Fruit fly (Drosophila melanogaster) whole organism, embryonic: Measurements from ENCODE around the gene CG34028.
A peak's percentile ranks its signal among the peaks of the same experiment; 100 is the strongest.

Experiments
- Aef1 ChIP-seq: fragments of 200-800 bp; sonication (Bioruptor generic); IDR thresholded peaks from 3 replicates; pipeline ENCODE4 v1.3.6; 2022; ENCODE audit warnings: missing biosample characterization, missing genetic modification characterization
- B-H2 ChIP-seq: fragments of 200-800 bp; sonication (Bioruptor generic); optimal IDR thresholded peaks from 2 replicates; lab custom pipeline; 2018; ENCODE audit warnings: missing biosample characterization, mild to moderate bottlenecking, missing genetic modification characterization
- CG10462 ChIP-seq: fragments of 200-800 bp; sonication (Bioruptor generic); optimal IDR thresholded peaks from 2 replicates; lab custom pipeline; 2016; ENCODE audit warnings: missing biosample characterization, missing genetic modification characterization
- CG12104 ChIP-seq: fragments of 200-800 bp; sonication (Bioruptor generic); optimal IDR thresholded peaks from 3 replicates; lab custom pipeline; 2016; ENCODE audit warnings: missing biosample characterization, missing genetic modification characterization
- CG13287 ChIP-seq: fragments of 200-800 bp; sonication (Bioruptor generic); IDR thresholded peaks from 2 replicates; pipeline ENCODE4 v1.3.6; 2022; ENCODE audit warnings: missing biosample characterization, missing genetic modification characterization; ENCODE audit not compliant: partially characterized antibody
- CG17361 ChIP-seq: fragments of 200-800 bp; sonication (Bioruptor generic); IDR thresholded peaks from 3 replicates; pipeline ENCODE4 v1.3.6; 2022; ENCODE audit warnings: missing biosample characterization, missing genetic modification characterization
- CG33213 ChIP-seq: fragments of 200-800 bp; sonication (Bioruptor generic); optimal IDR thresholded peaks from 3 replicates; lab custom pipeline; 2016; ENCODE audit warnings: missing biosample characterization, missing genetic modification characterization
- CG3726 ChIP-seq: fragments of 200-800 bp; sonication (Bioruptor generic); IDR thresholded peaks from 3 replicates; pipeline ENCODE4, ENCODE4 v1.3.6; 2022; ENCODE audit warnings: missing biosample characterization, missing genetic modification characterization
- CG42726 ChIP-seq: fragments of 200-800 bp; sonication (Bioruptor generic); IDR thresholded peaks from 2 replicates; pipeline ENCODE4 v1.3.6; 2022; ENCODE audit warnings: missing biosample characterization, missing genetic modification characterization; ENCODE audit not compliant: partially characterized antibody
- CG4282 ChIP-seq: fragments of 200-800 bp; sonication (Bioruptor generic); optimal IDR thresholded peaks from 2 replicates; lab custom pipeline; 2016; ENCODE audit warnings: missing biosample characterization, missing genetic modification characterization
- CG6791 ChIP-seq: fragments of 200-800 bp; sonication (Bioruptor generic); IDR thresholded peaks from 3 replicates; pipeline ENCODE4 v1.3.6; 2022; ENCODE audit warnings: missing biosample characterization, missing genetic modification characterization; ENCODE audit not compliant: partially characterized antibody
- CG6813 ChIP-seq: fragments of 200-800 bp; sonication (Bioruptor generic); optimal IDR thresholded peaks from 2 replicates; lab custom pipeline; 2017; ENCODE audit warnings: missing biosample characterization, missing genetic modification characterization, mild to moderate bottlenecking, moderate library complexity, missing genetic modification reagents
- CG7372 ChIP-seq: fragments of 200-800 bp; sonication (Bioruptor generic); IDR thresholded peaks from 2 replicates; pipeline ENCODE4 v1.3.6; 2022; ENCODE audit warnings: missing biosample characterization, missing genetic modification characterization
- CG7786 ChIP-seq: fragments of 200-800 bp; sonication (Bioruptor generic); optimal IDR thresholded peaks from 2 replicates; lab custom pipeline; 2016; ENCODE audit warnings: missing biosample characterization, missing genetic modification characterization
- CG7987 ChIP-seq: fragments of 200-800 bp; sonication (Bioruptor generic); optimal IDR thresholded peaks from 2 replicates; lab custom pipeline; 2018; ENCODE audit warnings: missing biosample characterization, mild to moderate bottlenecking, missing genetic modification characterization, moderate library complexity
- CG8944 ChIP-seq: fragments of 200-800 bp; sonication (Bioruptor generic); optimal IDR thresholded peaks from 3 replicates; lab custom pipeline; 2016; ENCODE audit warnings: missing biosample characterization, missing genetic modification characterization
- Dbx ChIP-seq: fragments of 200-800 bp; sonication (Bioruptor generic); IDR thresholded peaks from 3 replicates; pipeline ENCODE4 v1.3.6; 2022; ENCODE audit warnings: missing biosample characterization, missing genetic modification characterization
- Ets65A ChIP-seq: fragments of 200-800 bp; sonication (Bioruptor generic); peaks from one replicate; lab custom pipeline; 2016; ENCODE audit warnings: missing biosample characterization, missing genetic modification characterization
- Fer3 ChIP-seq: fragments of 200-800 bp; sonication (Bioruptor generic); optimal IDR thresholded peaks from 2 replicates; lab custom pipeline; 2018; ENCODE audit warnings: missing biosample characterization, mild to moderate bottlenecking, missing genetic modification characterization, moderate library complexity
- HLHmδ ChIP-seq: fragments of 200-800 bp; sonication (Bioruptor generic); optimal IDR thresholded peaks from 2 replicates; lab custom pipeline; 2018; ENCODE audit warnings: missing biosample characterization, mild to moderate bottlenecking, missing genetic modification characterization, moderate library complexity
- MTF-1 ChIP-seq: fragments of 200-800 bp; sonication (Bioruptor generic); optimal IDR thresholded peaks from 2 replicates; lab custom pipeline; 2018; ENCODE audit warnings: missing biosample characterization, mild to moderate bottlenecking, missing genetic modification characterization, borderline replicate concordance
- NC2β ChIP-seq: fragments of 200-800 bp; sonication (Bioruptor generic); optimal IDR thresholded peaks from 2 replicates; lab custom pipeline; 2016; ENCODE audit warnings: missing biosample characterization, missing genetic modification characterization
- NFAT ChIP-seq: fragments of 200-800 bp; sonication (Bioruptor generic); IDR thresholded peaks from 2 replicates; pipeline ENCODE4 v1.3.6; 2022; ENCODE audit warnings: missing biosample characterization, missing genetic modification characterization
- NK7.1 ChIP-seq: fragments of 200-800 bp; sonication (Bioruptor generic); optimal IDR thresholded peaks from 3 replicates; lab custom pipeline; 2016; ENCODE audit warnings: missing biosample characterization, missing genetic modification characterization
- NfI ChIP-seq: fragments of 200-800 bp; sonication (Bioruptor generic); optimal IDR thresholded peaks from 3 replicates; lab custom pipeline; 2018; ENCODE audit warnings: missing biosample characterization, mild to moderate bottlenecking, missing genetic modification characterization, moderate library complexity
- Opbp ChIP-seq: fragments of 200-800 bp; sonication (Bioruptor generic); IDR thresholded peaks from 3 replicates; pipeline ENCODE4 v1.3.6; 2022; ENCODE audit warnings: missing biosample characterization, missing genetic modification characterization; ENCODE audit not compliant: partially characterized antibody
- Ptx1 ChIP-seq: fragments of 200-800 bp; sonication (Bioruptor generic); IDR thresholded peaks from 2 replicates; pipeline ENCODE4 v1.3.6; 2022; ENCODE audit warnings: missing biosample characterization, missing genetic modification characterization
- Side ChIP-seq: fragments of 200-800 bp; sonication (Bioruptor generic); optimal IDR thresholded peaks from 2 replicates; lab custom pipeline; 2016; ENCODE audit warnings: missing biosample characterization, missing genetic modification characterization
- ab ChIP-seq: fragments of 200-800 bp; sonication (Bioruptor generic); optimal IDR thresholded peaks from 2 replicates; lab custom pipeline; 2016; ENCODE audit warnings: missing biosample characterization, missing genetic modification characterization
- bowl ChIP-seq: fragments of 200-800 bp; sonication (Bioruptor generic); IDR thresholded peaks from 2 replicates; pipeline ENCODE4 v1.3.6; 2022; ENCODE audit warnings: missing biosample characterization, missing genetic modification characterization
- chinmo ChIP-seq: fragments of 200-800 bp; sonication (Bioruptor generic); IDR thresholded peaks from 4 replicates; pipeline ENCODE4 v1.3.6; 2022; ENCODE audit warnings: missing biosample characterization, missing genetic modification characterization; ENCODE audit not compliant: partially characterized antibody
- dmrt11E ChIP-seq: fragments of 200-800 bp; sonication (Bioruptor generic); optimal IDR thresholded peaks from 3 replicates; lab custom pipeline; 2018; ENCODE audit warnings: missing biosample characterization, mild to moderate bottlenecking, missing genetic modification characterization, moderate library complexity
- esg ChIP-seq: fragments of 200-800 bp; sonication (Bioruptor generic); conservative IDR thresholded peaks from 2 replicates; pipeline ENCODE4 v1.3.6; 2022; ENCODE audit warnings: missing biosample characterization, missing genetic modification characterization
- gem ChIP-seq: fragments of 200-800 bp; sonication (Bioruptor generic); optimal IDR thresholded peaks from 2 replicates; lab custom pipeline; 2019; ENCODE audit warnings: missing biosample characterization, mild to moderate bottlenecking, missing genetic modification characterization, moderate library complexity
- gro ChIP-seq: fragments of 200-800 bp; sonication (Bioruptor generic); optimal IDR thresholded peaks from 2 replicates; lab custom pipeline; 2016; ENCODE audit warnings: missing biosample characterization, missing genetic modification characterization
- otp ChIP-seq: fragments of 200-800 bp; sonication (Bioruptor generic); IDR thresholded peaks from 3 replicates; pipeline ENCODE4, ENCODE4 v1.3.6; 2022; ENCODE audit warnings: missing biosample characterization, missing genetic modification characterization
- pan ChIP-seq, 4 experiments: fragments of >200 bp in 3 of 4; fragments of 200-800 bp in 1 of 4; sonication (Bioruptor generic) in 1 of 4; optimal IDR thresholded peaks in 3 of 4; IDR thresholded peaks in 1 of 4; 2 replicates each; pipeline versions ENCODE4 v1.3.6 to Lab custom; 2017 to 2022; ENCODE audit warnings: missing biosample characterization in 2 of 4, missing genetic modification characterization in 2 of 4, mixed read lengths in 1 of 4
- pfk ChIP-seq: fragments of 200-800 bp; sonication (Bioruptor generic); optimal IDR thresholded peaks from 2 replicates; lab custom pipeline; 2018; ENCODE audit warnings: missing biosample characterization, mild to moderate bottlenecking, missing genetic modification characterization, moderate library complexity
- pita ChIP-seq: fragments of 200-800 bp; sonication (Bioruptor generic); optimal IDR thresholded peaks from 2 replicates; lab custom pipeline; 2017; ENCODE audit warnings: missing biosample characterization, mild to moderate bottlenecking, missing genetic modification characterization
- rib ChIP-seq: fragments of 200-800 bp; sonication (Bioruptor generic); IDR thresholded peaks from 2 replicates; pipeline ENCODE4 v1.3.6; 2022; ENCODE audit warnings: missing biosample characterization, missing genetic modification characterization
- run ChIP-seq: fragments of 200-800 bp; sonication (Bioruptor generic); optimal IDR thresholded peaks from 3 replicates; lab custom pipeline; 2018; ENCODE audit warnings: missing biosample characterization, mild to moderate bottlenecking, missing genetic modification characterization
- sc ChIP-seq, 3 experiments: fragments of >200 bp in 2 of 3; fragments of 200-800 bp in 1 of 3; sonication (Bioruptor generic) in 1 of 3; optimal IDR thresholded peaks; 2 replicates in 2 of 3; 3 replicates in 1 of 3; lab custom pipeline; 2017; ENCODE audit warnings: mild to moderate bottlenecking in 1 of 3, missing biosample characterization in 1 of 3, missing genetic modification characterization in 1 of 3, missing genetic modification reagents in 1 of 3
- sens ChIP-seq: fragments of 200-800 bp; sonication (Bioruptor generic); peaks from one replicate; lab custom pipeline; 2016; ENCODE audit warnings: missing biosample characterization, missing genetic modification characterization
- sna ChIP-seq: fragments of 200-800 bp; sonication (Bioruptor generic); IDR thresholded peaks from 2 replicates; pipeline ENCODE4 v1.3.6; 2022; ENCODE audit warnings: missing biosample characterization, missing genetic modification characterization; ENCODE audit not compliant: partially characterized antibody
- so ChIP-seq: fragments of 200-800 bp; sonication (Bioruptor generic); IDR thresholded peaks from 3 replicates; pipeline ENCODE4 v1.3.6; 2022; ENCODE audit warnings: missing biosample characterization, missing genetic modification characterization
- ssp ChIP-seq: fragments of 200-800 bp; sonication (Bioruptor generic); IDR thresholded peaks from 2 replicates; pipeline ENCODE4 v1.3.6; 2022; ENCODE audit warnings: missing biosample characterization, missing genetic modification characterization
- tll ChIP-seq, 2 experiments: fragments of 200-800 bp in 1 of 2; fragments of >200 bp in 1 of 2; sonication (Bioruptor generic) in 1 of 2; optimal IDR thresholded peaks; 2 replicates each; lab custom pipeline; 2017 to 2019; ENCODE audit warnings: missing biosample characterization in 2 of 2, missing genetic modification characterization in 2 of 2, mild to moderate bottlenecking in 1 of 2, moderate library complexity in 1 of 2
- tna ChIP-seq: fragments of 200-800 bp; sonication (Bioruptor generic); IDR thresholded peaks from 2 replicates; pipeline ENCODE4 v1.3.6; 2022; ENCODE audit warnings: missing biosample characterization, missing genetic modification characterization; ENCODE audit not compliant: partially characterized antibody
- trh ChIP-seq: fragments of 200-800 bp; sonication (Bioruptor generic); optimal IDR thresholded peaks from 2 replicates; lab custom pipeline; 2016; ENCODE audit warnings: missing biosample characterization, missing genetic modification characterization

The CG34028 gene

dm6 chrX:9550565-9551145, 39.3 kb downstream of the CG34028 start, which contains the start of gene CG32700 (continued):
- no peak for TF ChIP-seq tll (GFP tag; optimal IDR thresholded peaks at IDR 0.05; lab: Kevin White, UChicago)
- TF ChIP-seq sc (optimal IDR thresholded peaks at IDR 0.05; lab: Kevin White, UChicago) = no peak
- no peak for TF ChIP-seq sc (GFP tag; optimal IDR thresholded peaks at IDR 0.05; lab: Kevin White, UChicago)
- TF ChIP-seq Ptx1 (GFP tag; lab: Robert Waterston, UW) = no peak
- no peak for TF ChIP-seq run (tag; lab: Kevin White, UChicago)
- TF ChIP-seq CG7372 (GFP tag; lab: Robert Waterston, UW) = no peak
- no peak for TF ChIP-seq otp (GFP tag; lab: Robert Waterston, UW)
- TF ChIP-seq NC2β = no peak
- TF ChIP-seq MTF-1 (GFP tag; lab: Kevin White, UChicago) = no peak
- no peak for TF ChIP-seq Aef1 (GFP tag; lab: Robert Waterston, UW)
- TF ChIP-seq CG12104 (GFP tag; lab: Kevin White, UChicago) = no peak
- peak; percentile 14 for TF ChIP-seq pita (GFP tag; lab: Kevin White, UChicago)
- TF ChIP-seq ssp (GFP tag; lab: Robert Waterston, UW) = no peak
- TF ChIP-seq CG8944 = no peak
- TF ChIP-seq Side (GFP tag; lab: Kevin White, UChicago) = no peak
- TF ChIP-seq CG17361 (GFP tag; lab: Robert Waterston, UW) = no peak
- no peak for TF ChIP-seq so (GFP tag; lab: Robert Waterston, UW)
- TF ChIP-seq CG3726 = no peak
- TF ChIP-seq NfI (GFP tag; lab: Kevin White, UChicago) = no peak
- peak; percentile 42 for TF ChIP-seq sens (GFP tag; lab: Kevin White, UChicago)
- no peak for TF ChIP-seq tna (GFP tag; lab: Robert Waterston, UW)
- no peak for TF ChIP-seq B-H2 (GFP tag; lab: Kevin White, UChicago)
- TF ChIP-seq Ets65A = no peak
- peak; percentile 26; the same call in 1 of the 2 replicates for TF ChIP-seq CG13287 (GFP tag; lab: Robert Waterston, UW)
- TF ChIP-seq dmrt11E (tag; lab: Kevin White, UChicago) = no peak
- TF ChIP-seq NFAT = no peak
- no peak for TF ChIP-seq bowl
- 0 out of 3 replicates have a peak, but pooled peaks have one; percentile 22 for TF ChIP-seq CG6791 (GFP tag; lab: Robert Waterston, UW)
- no peak for TF ChIP-seq NK7.1 (GFP tag; lab: Kevin White, UChicago)
- TF ChIP-seq CG33213 = no peak
- TF ChIP-seq gem (tag; lab: Kevin White, UChicago) = no peak
- TF ChIP-seq pfk (GFP tag; lab: Kevin White, UChicago) = no peak
- no peak for TF ChIP-seq CG10462
- TF ChIP-seq trh (GFP tag; lab: Kevin White, UChicago) = no peak
- TF ChIP-seq Dbx (GFP tag; lab: Robert Waterston, UW) = no peak
- no peak for TF ChIP-seq CG6813 (GFP tag; lab: Kevin White, UChicago)
- TF ChIP-seq CG7987 (GFP tag; lab: Kevin White, UChicago) = no peak
- TF ChIP-seq CG4282 = no peak
- no peak for TF ChIP-seq esg
- no peak for TF ChIP-seq CG7786
- 0 out of 2 replicates have a peak, but pooled peaks have one; percentile 16 for TF ChIP-seq sna (GFP tag; lab: Robert Waterston, UW)
- TF ChIP-seq chinmo (GFP tag; lab: Robert Waterston, UW) = 0 out of 4 replicates have a peak, but pooled peaks have one; percentile 50
- no peak for TF ChIP-seq HLHmδ (GFP tag; lab: Kevin White, UChicago)
- TF ChIP-seq CG42726 (GFP tag; lab: Robert Waterston, UW) = no peak
- no peak for TF ChIP-seq gro (GFP tag; lab: Kevin White, UChicago)
- no peak for TF ChIP-seq rib (GFP tag; lab: Robert Waterston, UW)
- no peak for TF ChIP-seq ab
- TF ChIP-seq Fer3 (tag; lab: Kevin White, UChicago) = no peak
- no peak for TF ChIP-seq pan (optimal IDR thresholded peaks at IDR 0.05; lab: Kevin White, UChicago)
- no peak for TF ChIP-seq pan (GFP tag; optimal IDR thresholded peaks at IDR 0.05 in 1 of 2, IDR thresholded peaks at IDR 0.05 in 1 of 2)
- 0 out of 3 replicates have a peak, but pooled peaks have one; percentile 36 for TF ChIP-seq Opbp
